Worm (Caenorhabditis elegans): ENCODE data around the gene Y97E10AR.3.

The Y97E10AR.3 gene

ce11 chrV:8014710-8015314, 7.5 kb upstream of the Y97E10AR.3 start:
- peak; percentile 67 for TF ChIP-seq snpc-4 (tag; optimal IDR thresholded peaks at IDR 0.05)

- TF ChIP-seq nhr-76 (tag; optimal IDR thresholded peaks at IDR 0.05) (no peak), efl-1 (optimal IDR thresholded peaks at IDR 0.05) (peak; percentile 41 to 51), efl-1 (GFP tag; optimal IDR thresholded peaks at IDR 0.05 in 1 of 2) (peak; percentile 55 to 73), lir-3 (tag; optimal IDR thresholded peaks at IDR 0.05; ENCODE audit: poor library complexity) (no peak), mep-1 (tag; optimal IDR thresholded peaks at IDR 0.05) (peak; percentile 44), snpc-4 (tag; optimal IDR thresholded peaks at IDR 0.05) (peak; percentile 16), lin-15B (tag; optimal IDR thresholded peaks at IDR 0.05) (peak; percentile 20), snu-23 (GFP tag; optimal IDR thresholded peaks at IDR 0.05) (peak; percentile 36), lin-14 (GFP tag; optimal IDR thresholded peaks at IDR 0.05) (peak; percentile 54), fkh-8 (tag; optimal IDR thresholded peaks at IDR 0.05) (no peak), lsy-2 (tag; optimal IDR thresholded peaks at IDR 0.05) (peak in 1 of 2 experiments; percentile 50), mdl-1 (tag; optimal IDR thresholded peaks at IDR 0.05) (peak in 1 of 2 experiments; percentile 63), skn-1 (tag; optimal IDR thresholded peaks at IDR 0.05) (no peak), blmp-1 (tag; optimal IDR thresholded peaks at IDR 0.05) (peak; percentile 5), lin-35 (GFP tag; optimal IDR thresholded peaks at IDR 0.05) (peak; percentile 38 to 78), ceh-82 (tag; optimal IDR thresholded peaks at IDR 0.05) (peak in 1 of 3 experiments; percentile 26), C16A3.4 (tag; optimal IDR thresholded peaks at IDR 0.05) (peak; percentile 46), dpl-1 (GFP tag; optimal IDR thresholded peaks at IDR 0.05) (peak; percentile 4 to 54 (median 29)), nhr-71 (tag; optimal IDR thresholded peaks at IDR 0.05) (peak; percentile 23)
Measured at ce11 chrV:8013901-8014388, 6.6 kb upstream of the Y97E10AR.3 start, which contains the start of gene Y97E10AR.6. Gene Y97E10AR.6 (minus strand): TSS chrV:8013951.

ce11 chrV:8012032-8012431, 4.7 kb upstream of the Y97E10AR.3 start, which contains the start of gene rpb-9:
Gene rpb-9 (minus strand): TSS chrV:8012345.
- TF ChIP-seq hpl-2 (GFP tag; optimal IDR thresholded peaks at IDR 0.05), result no peak
- no peak for TF ChIP-seq elt-2 (tag; optimal IDR thresholded peaks at IDR 0.05)
- no peak for TF ChIP-seq efl-1 (optimal IDR thresholded peaks at IDR 0.05)
- TF ChIP-seq efl-1 (GFP tag; optimal IDR thresholded peaks at IDR 0.05 in 1 of 2), result peak in 1 of 2 experiments; percentile 36
- no peak for TF ChIP-seq hlh-17 (GFP tag; optimal IDR thresholded peaks at IDR 0.05; ENCODE audit: borderline replicate concordance)

- TF ChIP-seq ama-1 (optimal IDR thresholded peaks at IDR 0.05) (peak; percentile 22), tlp-1 (tag; optimal IDR thresholded peaks at IDR 0.05) (no peak), dsc-1 (tag; optimal IDR thresholded peaks at IDR 0.05) (no peak), lsy-2 (tag; optimal IDR thresholded peaks at IDR 0.05) (no peak), ztf-4 (tag; optimal IDR thresholded peaks at IDR 0.05) (no peak), ceh-90 (tag; optimal IDR thresholded peaks at IDR 0.05) (no peak), lin-14 (GFP tag; optimal IDR thresholded peaks at IDR 0.05) (no peak), efl-1 (optimal IDR thresholded peaks at IDR 0.05) (no peak), efl-1 (GFP tag; optimal IDR thresholded peaks at IDR 0.05 in 1 of 2) (no peak)
Measured at ce11 chrV:8010846-8011245, 3.5 kb upstream of the Y97E10AR.3 start, which contains the start of gene lmtr-2. Gene lmtr-2 (minus strand): TSS chrV:8011106.

ce11 chrV:8010103-8010502, 2.8 kb upstream of the Y97E10AR.3 start, which contains the start of gene Y97E10AR.4:
Gene Y97E10AR.4 (minus strand): TSS chrV:8010233.
- TF ChIP-seq mab-9 (GFP tag; IDR thresholded peaks at IDR 0.05) (no peak), nhr-85 (tag) (peak; percentile 42), Y116A8C.19 (tag; optimal IDR thresholded peaks at IDR 0.05; ENCODE audit: borderline replicate concordance) (no peak)

- TF ChIP-seq ceh-82 (tag; optimal IDR thresholded peaks at IDR 0.05), result no peak
- no peak for TF ChIP-seq hlh-4 (tag; optimal IDR thresholded peaks at IDR 0.05)
- no peak for TF ChIP-seq nhr-11 (tag; optimal IDR thresholded peaks at IDR 0.05)
- TF ChIP-seq lin-15B (tag; optimal IDR thresholded peaks at IDR 0.05), result no peak
- TF ChIP-seq xbp-1 (tag; optimal IDR thresholded peaks at IDR 0.05), result no peak
- no peak for TF ChIP-seq nhr-20 (tag; optimal IDR thresholded peaks at IDR 0.05)
- no peak for TF ChIP-seq lin-14 (GFP tag; optimal IDR thresholded peaks at IDR 0.05)
- TF ChIP-seq nhr-76 (tag; optimal IDR thresholded peaks at IDR 0.05), result no peak
- no peak for TF ChIP-seq ceh-8 (GFP tag; optimal IDR thresholded peaks at IDR 0.05)
- no peak for TF ChIP-seq zag-1 (tag; optimal IDR thresholded peaks at IDR 0.05)
- TF ChIP-seq jun-1 (tag; optimal IDR thresholded peaks at IDR 0.05), result no peak
- no peak for TF ChIP-seq ceh-88 (GFP tag; IDR thresholded peaks at IDR 0.05)
- TF ChIP-seq ceh-90 (tag; optimal IDR thresholded peaks at IDR 0.05), result no peak
- no peak for TF ChIP-seq ets-5 (GFP tag; IDR thresholded peaks at IDR 0.05)
- TF ChIP-seq efl-3 (GFP tag; optimal IDR thresholded peaks at IDR 0.05), result no peak
- TF ChIP-seq vab-15 (tag; optimal IDR thresholded peaks at IDR 0.05), result no peak
- no peak for TF ChIP-seq nhr-84 (tag; optimal IDR thresholded peaks at IDR 0.05)
Measured at ce11 chrV:8005000-8005399, 2.3 kb downstream of the Y97E10AR.3 start, which contains the start of gene Y97E10AR.8. Gene Y97E10AR.8 (plus strand): TSS chrV:8005300.
